Worm (Caenorhabditis elegans) whole organism, L4 larva: ENCODE measurements around the gene Y70C5A.2.
"Not testable (repeated sequence)": the region's sequence is repeated elsewhere in the genome, so short reads cannot be mapped to it uniquely, and the experiment has no call there.

Experiments
- aha-1 ChIP-seq: fragments of 150-350 bp; peaks from one replicate; lab custom pipeline; 2014; ENCODE audit warnings: missing biosample characterization, missing genetic modification characterization
- dve-1 ChIP-seq: sonication (generic microtip); optimal IDR thresholded peaks from 2 replicates; lab custom pipeline; 2017; ENCODE audit warnings: antibody characterized with exemption, mild to moderate bottlenecking, missing genetic modification characterization, missing compliant biosample characterization; ENCODE audit not compliant: insufficient read depth
- lin-1 ChIP-seq: fragments of 200-800 bp; sonication (Bioruptor generic); IDR thresholded peaks from 2 replicates; pipeline ENCODE4 v1.3.6; 2022; ENCODE audit warnings: missing genetic modification reagents, missing genetic modification characterization, missing compliant biosample characterization
- mep-1 ChIP-seq: fragments of 150-350 bp; sonication (generic microtip); optimal IDR thresholded peaks from 3 replicates; lab custom pipeline; 2014; ENCODE audit warnings: missing biosample characterization, missing genetic modification characterization
- nhr-111 ChIP-seq: fragments of 200-800 bp; sonication (Bioruptor generic); optimal IDR thresholded peaks from 2 replicates; lab custom pipeline; 2018; ENCODE audit warnings: mild to moderate bottlenecking, missing genetic modification characterization, missing compliant biosample characterization
- pha-4 ChIP-seq, 2 experiments: fragments of 150-350 bp in 1 of 2; fragments of 200-800 bp in 1 of 2; sonication (Bioruptor generic) in 1 of 2; IDR thresholded peaks in 1 of 2; optimal IDR thresholded peaks in 1 of 2; 2 replicates each; pipeline versions ENCODE4 v1.3.6 to Lab custom; 2014 to 2022; ENCODE audit warnings: missing genetic modification characterization in 2 of 2, missing genetic modification reagents in 2 of 2, missing biosample characterization in 1 of 2, missing compliant biosample characterization in 1 of 2
- tag-97 ChIP-seq: fragments of 200-800 bp; sonication (Bioruptor generic); IDR thresholded peaks from 2 replicates; pipeline ENCODE4 v1.3.6; 2022; ENCODE audit warnings: missing genetic modification characterization, missing compliant biosample characterization
- unc-62 ChIP-seq, 3 experiments: fragments of 150-350 bp in 1 of 3; sonication (generic microtip); optimal IDR thresholded peaks in 2 of 3; peaks in 1 of 3; 1 replicate in 1 of 3; 2 replicates in 2 of 3; lab custom pipeline; 2014 to 2017; ENCODE audit warnings: missing biosample characterization in 3 of 3, missing genetic modification characterization in 3 of 3, missing genetic modification reagents in 3 of 3, missing genotype in 1 of 3

DNA sequence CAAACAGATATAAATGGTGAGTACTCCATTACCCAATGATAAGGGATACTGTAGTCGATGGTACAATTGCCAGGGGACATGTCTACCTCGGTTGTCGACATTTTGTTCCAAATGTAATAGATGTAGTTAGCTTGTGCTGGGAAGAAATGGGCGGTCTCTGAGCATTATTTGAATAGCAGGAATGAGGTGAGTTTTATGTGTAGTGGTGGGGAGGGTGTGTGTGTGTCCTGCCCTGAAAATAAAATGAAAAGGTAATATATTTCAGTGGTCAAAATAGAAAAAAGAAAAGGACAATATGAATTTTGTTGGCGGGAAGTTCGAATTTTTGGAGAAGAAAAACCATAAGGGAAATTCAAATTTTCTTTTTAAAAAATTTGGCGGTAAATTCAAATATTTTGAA is 37.8 kb upstream of the Y70C5A.2 start, which contains the start of gene Y70C5B.2:
- TF ChIP-seq tag-97; nhr-111; mep-1 (tag; lab: Kevin White, UChicago); dve-1 (tag; lab: Kevin White, UChicago); lin-1 (GFP tag; lab: Robert Waterston, UW); unc-62 (GFP tag; optimal IDR thresholded peaks at IDR 0.05 in 1 of 2; lab: Kevin White, UChicago); unc-62 (tag; optimal IDR thresholded peaks at IDR 0.05; lab: Kevin White, UChicago); aha-1 (tag; lab: Kevin White, UChicago); pha-4 (GFP tag; IDR thresholded peaks at IDR 0.05; lab: Robert Waterston, UW); pha-4 (tag; optimal IDR thresholded peaks at IDR 0.05; lab: Kevin White, UChicago): not testable (repeated sequence)
